Worm (Caenorhabditis elegans): ENCODE results near the gene T24F1.4.

ce11 chrII:11314165-11314564 is at the start of gene T24F1.4:
- TF ChIP-seq ztf-23 (GFP tag; IDR thresholded peaks at IDR 0.05) (no peak), klf-2 (GFP tag; conservative IDR thresholded peaks at IDR 0.05) (no peak), cog-1 (tag; optimal IDR thresholded peaks at IDR 0.05) (no peak), ztf-29 (GFP tag; IDR thresholded peaks at IDR 0.05) (no peak)
